5 fruit fly cellular contexts compared by ENCODE assay signal in the genomic region with DNA sequence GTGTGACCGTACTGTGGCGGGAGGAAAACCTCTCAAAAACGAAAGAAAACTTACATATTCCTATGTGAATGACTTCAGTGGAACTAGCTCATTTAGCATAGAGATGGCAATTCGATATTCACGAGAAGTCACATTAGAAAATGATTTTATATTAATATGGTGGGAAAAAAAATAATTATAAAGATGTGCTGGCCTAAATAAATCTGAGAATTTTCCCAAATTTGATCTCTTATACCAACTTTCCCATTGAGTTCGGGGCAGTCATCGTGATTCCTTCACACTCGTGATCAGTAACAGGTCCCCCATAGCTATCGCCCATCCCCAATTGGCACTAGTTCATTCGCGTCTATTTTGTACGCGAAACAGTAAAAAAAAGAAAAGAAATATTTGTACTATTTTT.
TF ChIP-seq lines count a peak whose summit lies in the region.

A gene (minus strand): TSS at position 37 of the 400 bp plus-strand sequence.
A gene (plus strand): TSS at position 325 of the 400 bp plus-strand sequence.

TF ChIP-seq in whole organism, adult, 20 proteins besides CTCF, POLR2A, EP300 and RAD21 (continued from another document):
- peak; percentile 85 for TF ChIP-seq Hr96 (GFP tag; optimal IDR thresholded peaks at IDR 0.05; lab: Kevin White, UChicago)
- TF ChIP-seq CG1620 (GFP tag; optimal IDR thresholded peaks at IDR 0.05; lab: Kevin White, UChicago), result peak; percentile 87
- peak; percentile 55 for TF ChIP-seq ovo (GFP tag; optimal IDR thresholded peaks at IDR 0.05; lab: Kevin White, UChicago)
- TF ChIP-seq Clk (GFP tag; optimal IDR thresholded peaks at IDR 0.05; lab: Kevin White, UChicago), result peak; percentile 79

TF ChIP-seq in whole organism, embryonic, 481 proteins besides CTCF, POLR2A, EP300 and RAD21 (continued from another document and continues in another):
- peak; percentile 72 for TF ChIP-seq CG4328 (GFP tag; optimal IDR thresholded peaks at IDR 0.05; lab: Kevin White, UChicago)
- peak; percentile 45 for TF ChIP-seq Adf1 (GFP tag; IDR thresholded peaks at IDR 0.05; lab: Robert Waterston, UW)
- TF ChIP-seq E2f2 (GFP tag; IDR thresholded peaks at IDR 0.05; lab: Robert Waterston, UW), result peak; percentile 61
- TF ChIP-seq Kr (GFP tag; optimal IDR thresholded peaks at IDR 0.05; lab: Kevin White, UChicago), result no peak
- no peak for TF ChIP-seq CG12071 (GFP tag; optimal IDR thresholded peaks at IDR 0.05; lab: Kevin White, UChicago)
- TF ChIP-seq br (optimal IDR thresholded peaks at IDR 0.05; lab: Kevin White, UChicago), result no peak
- TF ChIP-seq CG17385 (GFP tag; optimal IDR thresholded peaks at IDR 0.05; lab: Kevin White, UChicago), result peak; percentile 76
- TF ChIP-seq cato (GFP tag; optimal IDR thresholded peaks at IDR 0.05; lab: Kevin White, UChicago; ENCODE audit: borderline replicate concordance), result peak; percentile 80
- TF ChIP-seq Med (GFP tag; lab: Kevin White, UChicago), result peak; percentile 96
- peak; percentile 77 for TF ChIP-seq Antp (GFP tag; optimal IDR thresholded peaks at IDR 0.05; lab: Kevin White, UChicago)
- peak; percentile 93 for TF ChIP-seq al (GFP tag; IDR thresholded peaks at IDR 0.05; lab: Robert Waterston, UW)
- peak; percentile 82 for TF ChIP-seq CG18476 (GFP tag; optimal IDR thresholded peaks at IDR 0.05; lab: Kevin White, UChicago)
- no peak for TF ChIP-seq wek (GFP tag; optimal IDR thresholded peaks at IDR 0.05; lab: Kevin White, UChicago)
- peak; percentile 44 for TF ChIP-seq emc (GFP tag; optimal IDR thresholded peaks at IDR 0.05; lab: Kevin White, UChicago)
- TF ChIP-seq CG7372 (GFP tag; IDR thresholded peaks at IDR 0.05; lab: Robert Waterston, UW), result peak; percentile 92
- peak; percentile 63 for TF ChIP-seq CG2202 (tag; optimal IDR thresholded peaks at IDR 0.05; lab: Kevin White, UChicago)
- no peak for TF ChIP-seq ash1 (GFP tag; optimal IDR thresholded peaks at IDR 0.05; lab: Kevin White, UChicago)
- TF ChIP-seq eve (GFP tag; optimal IDR thresholded peaks at IDR 0.05; lab: Kevin White, UChicago), result no peak
- no peak for TF ChIP-seq kni (GFP tag; optimal IDR thresholded peaks at IDR 0.05; lab: Kevin White, UChicago)
- TF ChIP-seq CG31388 (GFP tag; optimal IDR thresholded peaks at IDR 0.05; lab: Kevin White, UChicago), result peak; percentile 79
- TF ChIP-seq CG30403 (GFP tag; optimal IDR thresholded peaks at IDR 0.05; lab: Kevin White, UChicago), result peak; percentile 94
- TF ChIP-seq CG17359 (tag; optimal IDR thresholded peaks at IDR 0.05; lab: Kevin White, UChicago), result peak; percentile 77
- no peak for TF ChIP-seq fd64A (GFP tag; optimal IDR thresholded peaks at IDR 0.05; lab: Kevin White, UChicago)
- TF ChIP-seq CG11696 (GFP tag; IDR thresholded peaks at IDR 0.05; lab: Robert Waterston, UW), result peak; percentile 49
- TF ChIP-seq HLH3B (GFP tag; IDR thresholded peaks at IDR 0.05; lab: Robert Waterston, UW), result peak; percentile 87
- peak; percentile 47; the same call in 1 of the 2 replicates for TF ChIP-seq CG5953 (GFP tag; IDR thresholded peaks at IDR 0.05; lab: Robert Waterston, UW)
- peak; percentile 77 for TF ChIP-seq CG34224 (GFP tag; IDR thresholded peaks at IDR 0.05; lab: Robert Waterston, UW; ENCODE audit: partially characterized antibody)
- TF ChIP-seq peb (GFP tag; IDR thresholded peaks at IDR 0.05; lab: Robert Waterston, UW), result peak; percentile 64
- TF ChIP-seq ind (GFP tag; optimal IDR thresholded peaks at IDR 0.05; lab: Kevin White, UChicago), result peak; percentile 92
- TF ChIP-seq yki (optimal IDR thresholded peaks at IDR 0.05; lab: Kevin White, UChicago), result no peak

TF ChIP-seq in whole organism, prepupa, 60 proteins besides CTCF, POLR2A, EP300 and RAD21 (continued from another document and continues in another):
- TF ChIP-seq achi (GFP tag; optimal IDR thresholded peaks at IDR 0.05; lab: Kevin White, UChicago) (peak; percentile 83), cyc (GFP tag; optimal IDR thresholded peaks at IDR 0.05; lab: Kevin White, UChicago) (peak; percentile 90), CG6792 (GFP tag; optimal IDR thresholded peaks at IDR 0.05; lab: Kevin White, UChicago) (peak; percentile 75), CG31627 (GFP tag; optimal IDR thresholded peaks at IDR 0.05; lab: Kevin White, UChicago) (peak; percentile 93), eg (GFP tag; IDR thresholded peaks at IDR 0.05; lab: Robert Waterston, UW) (no peak; the same call in 1 of the 3 replicates), Lpt (GFP tag; optimal IDR thresholded peaks at IDR 0.05; lab: Kevin White, UChicago) (peak; percentile 74), dac (GFP tag; optimal IDR thresholded peaks at IDR 0.05; lab: Kevin White, UChicago) (peak; percentile 81), Blimp-1 (GFP tag; optimal IDR thresholded peaks at IDR 0.05; lab: Kevin White, UChicago) (peak; percentile 39), CG11294 (GFP tag; IDR thresholded peaks at IDR 0.05; lab: Robert Waterston, UW) (0 out of 2 replicates have a peak, but pooled peaks have one; percentile 77), CG16779 (tag; optimal IDR thresholded peaks at IDR 0.05; lab: Kevin White, UChicago) (no peak), spab (GFP tag; optimal IDR thresholded peaks at IDR 0.05; lab: Kevin White, UChicago) (peak; percentile 12), CG8119 (GFP tag; IDR thresholded peaks at IDR 0.05; lab: Robert Waterston, UW) (no peak; the same call in 2 of the 3 replicates), CG6808 (GFP tag; optimal IDR thresholded peaks at IDR 0.05; lab: Kevin White, UChicago) (peak; percentile 55), CG32006 (GFP tag; optimal IDR thresholded peaks at IDR 0.05; lab: Kevin White, UChicago) (peak; percentile 85), CG9139 (GFP tag; optimal IDR thresholded peaks at IDR 0.05; lab: Kevin White, UChicago) (no peak), CG4318 (GFP tag; optimal IDR thresholded peaks at IDR 0.05; lab: Kevin White, UChicago) (peak; percentile 74), Ets21C (GFP tag; optimal IDR thresholded peaks at IDR 0.05; lab: Kevin White, UChicago) (peak; percentile 87), Hr39 (GFP tag; optimal IDR thresholded peaks at IDR 0.05; lab: Kevin White, UChicago) (peak; percentile 94), svp (GFP tag; lab: Kevin White, UChicago) (no peak), fd59A (GFP tag; optimal IDR thresholded peaks at IDR 0.05; lab: Kevin White, UChicago) (peak; percentile 66), pdm3 (GFP tag; optimal IDR thresholded peaks at IDR 0.05; lab: Kevin White, UChicago) (peak; percentile 88), Sox15 (GFP tag; optimal IDR thresholded peaks at IDR 0.05; lab: Kevin White, UChicago) (peak; percentile 85), Hr38 (GFP tag; optimal IDR thresholded peaks at IDR 0.05; lab: Kevin White, UChicago) (no peak), acj6 (GFP tag; optimal IDR thresholded peaks at IDR 0.05; lab: Kevin White, UChicago) (peak; percentile 90), CG10631 (GFP tag; optimal IDR thresholded peaks at IDR 0.05; lab: Kevin White, UChicago) (peak; percentile 87), salr (GFP tag; optimal IDR thresholded peaks at IDR 0.05; lab: Kevin White, UChicago) (peak in 1 of 2 experiments; percentile 60), CG15336 (GFP tag; IDR thresholded peaks at IDR 0.05; lab: Robert Waterston, UW) (peak; percentile 64), Eip75B (GFP tag; optimal IDR thresholded peaks at IDR 0.05; lab: Kevin White, UChicago) (no peak), Smox (GFP tag; optimal IDR thresholded peaks at IDR 0.05; lab: Kevin White, UChicago) (no peak), esn (GFP tag; optimal IDR thresholded peaks at IDR 0.05; lab: Kevin White, UChicago) (peak; percentile 88), CG7368 (GFP tag; optimal IDR thresholded peaks at IDR 0.05; lab: Kevin White, UChicago) (peak; percentile 56), Eip93F (GFP tag; optimal IDR thresholded peaks at IDR 0.05; lab: Kevin White, UChicago) (peak; percentile 45)

TF ChIP-seq in whole organism, pupa, 21 proteins besides CTCF, POLR2A, EP300 and RAD21 (continued from another document):
- TF ChIP-seq D1 (tag; optimal IDR thresholded peaks at IDR 0.05; lab: Kevin White, UChicago), result peak; percentile 47
- no peak for TF ChIP-seq Snoo (tag; optimal IDR thresholded peaks at IDR 0.05; lab: Kevin White, UChicago)

TF ChIP-seq in whole organism, wandering third instar larva, 38 proteins besides CTCF, POLR2A, EP300 and RAD21 (continued from another document):
- TF ChIP-seq brk (GFP tag; optimal IDR thresholded peaks at IDR 0.05; lab: Kevin White, UChicago) (no peak), HLH106 (tag; optimal IDR thresholded peaks at IDR 0.05; lab: Kevin White, UChicago) (peak; percentile 90), GATAd (GFP tag; optimal IDR thresholded peaks at IDR 0.05; lab: Kevin White, UChicago) (peak; percentile 74), jim (GFP tag; optimal IDR thresholded peaks at IDR 0.05; lab: Kevin White, UChicago) (no peak), Vsx2 (GFP tag; optimal IDR thresholded peaks at IDR 0.05; lab: Kevin White, UChicago; ENCODE audit: partially characterized antibody) (no peak), Myc (optimal IDR thresholded peaks at IDR 0.05; lab: Kevin White, UChicago) (peak; percentile 17), Hr78 (GFP tag; optimal IDR thresholded peaks at IDR 0.05; lab: Kevin White, UChicago) (no peak), rgr (GFP tag; optimal IDR thresholded peaks at IDR 0.05; lab: Kevin White, UChicago) (peak; percentile 88), Dfd (GFP tag; optimal IDR thresholded peaks at IDR 0.05; lab: Kevin White, UChicago) (no peak), fru (GFP tag; optimal IDR thresholded peaks at IDR 0.05; lab: Kevin White, UChicago) (peak; percentile 84), CG32264 (GFP tag; optimal IDR thresholded peaks at IDR 0.05; lab: Kevin White, UChicago) (peak; percentile 26), dsf (GFP tag; optimal IDR thresholded peaks at IDR 0.05; lab: Kevin White, UChicago; ENCODE audit: borderline replicate concordance) (peak; percentile 36), foxo (GFP tag; optimal IDR thresholded peaks at IDR 0.05; lab: Kevin White, UChicago) (peak in 1 of 2 experiments; percentile 91), psq (GFP tag; optimal IDR thresholded peaks at IDR 0.05; lab: Kevin White, UChicago) (peak; percentile 81), usp (GFP tag; optimal IDR thresholded peaks at IDR 0.05; lab: Kevin White, UChicago) (no peak), CrebA (GFP tag; optimal IDR thresholded peaks at IDR 0.05; lab: Kevin White, UChicago; ENCODE audit: borderline replicate concordance) (no peak)
